Fruit fly (Drosophila melanogaster) whole organism, prepupa: Measurements from ENCODE around the gene CG10470.

Experiments
- Blimp-1 ChIP-seq: fragments of 200-800 bp; sonication (Bioruptor generic); optimal IDR thresholded peaks from 3 replicates; lab custom pipeline; 2017; ENCODE audit warnings: missing biosample characterization, missing genetic modification characterization, mild to moderate bottlenecking, moderate library complexity, missing genetic modification reagents
- CG10631 ChIP-seq: fragments of 200-800 bp; sonication (Bioruptor generic); optimal IDR thresholded peaks from 2 replicates; lab custom pipeline; 2016; ENCODE audit warnings: missing biosample characterization, missing genetic modification characterization
- CG11294 ChIP-seq: fragments of 200-800 bp; sonication (Bioruptor generic); IDR thresholded peaks from 2 replicates; pipeline ENCODE4 v1.3.6; 2022; ENCODE audit warnings: missing biosample characterization, missing genetic modification characterization
- CG11762 ChIP-seq: fragments of 200-800 bp; sonication (Bioruptor generic); optimal IDR thresholded peaks from 3 replicates; lab custom pipeline; 2016; ENCODE audit warnings: missing biosample characterization, missing genetic modification characterization; ENCODE audit not compliant: insufficient read depth
- CG11902 ChIP-seq: fragments of 200-800 bp; sonication (Bioruptor generic); optimal IDR thresholded peaks from 3 replicates; lab custom pipeline; 2016; ENCODE audit warnings: missing biosample characterization, missing genetic modification characterization
- CG15336 ChIP-seq: fragments of 200-800 bp; sonication (Bioruptor generic); IDR thresholded peaks from 2 replicates; pipeline ENCODE4 v1.3.6; 2022; ENCODE audit warnings: missing biosample characterization, missing genetic modification characterization
- CG1621 ChIP-seq: fragments of 200-800 bp; sonication (Bioruptor generic); optimal IDR thresholded peaks from 3 replicates; lab custom pipeline; 2018; ENCODE audit warnings: missing biosample characterization, mild to moderate bottlenecking, missing genetic modification characterization
- CG3032 ChIP-seq: fragments of 200-800 bp; optimal IDR thresholded peaks from 2 replicates; lab custom pipeline; 2019; ENCODE audit warnings: missing biosample characterization, mild to moderate bottlenecking, missing genetic modification characterization, moderate library complexity
- CG31627 ChIP-seq: fragments of 200-800 bp; sonication (Bioruptor generic); optimal IDR thresholded peaks from 3 replicates; lab custom pipeline; 2016; ENCODE audit warnings: missing biosample characterization, missing genetic modification characterization
- CG34406 ChIP-seq: fragments of 200-800 bp; sonication (Bioruptor generic); optimal IDR thresholded peaks from 3 replicates; lab custom pipeline; 2016; ENCODE audit warnings: missing biosample characterization, missing genetic modification characterization
- CG4318 ChIP-seq: fragments of 200-800 bp; sonication (Bioruptor generic); optimal IDR thresholded peaks from 3 replicates; lab custom pipeline; 2017; ENCODE audit warnings: missing biosample characterization, mild to moderate bottlenecking, missing genetic modification characterization
- CG6276 ChIP-seq: fragments of 200-800 bp; sonication (Bioruptor generic); optimal IDR thresholded peaks from 2 replicates; lab custom pipeline; 2017; ENCODE audit warnings: missing biosample characterization, mild to moderate bottlenecking, missing genetic modification characterization
- CG6792 ChIP-seq: fragments of 200-800 bp; sonication (Bioruptor generic); optimal IDR thresholded peaks from 3 replicates; lab custom pipeline; 2016; ENCODE audit warnings: missing biosample characterization, missing genetic modification characterization
- CG6808 ChIP-seq: fragments of 200-800 bp; sonication (Bioruptor generic); optimal IDR thresholded peaks from 3 replicates; lab custom pipeline; 2017; ENCODE audit warnings: missing biosample characterization, missing genetic modification characterization, mild to moderate bottlenecking, moderate library complexity, missing genetic modification reagents
- CG6854 ChIP-seq: fragments of 200-800 bp; sonication (Bioruptor generic); optimal IDR thresholded peaks from 2 replicates; lab custom pipeline; 2017; ENCODE audit warnings: missing biosample characterization, mild to moderate bottlenecking, missing genetic modification characterization
- CG7368 ChIP-seq: fragments of 200-800 bp; sonication (Bioruptor generic); optimal IDR thresholded peaks from 3 replicates; lab custom pipeline; 2016; ENCODE audit warnings: missing biosample characterization, missing genetic modification characterization
- CG8119 ChIP-seq: fragments of 200-800 bp; sonication (Bioruptor generic); IDR thresholded peaks from 3 replicates; pipeline ENCODE4 v1.3.6; 2022; ENCODE audit warnings: missing biosample characterization, missing genetic modification characterization
- CG8319 ChIP-seq: fragments of 200-800 bp; sonication (Bioruptor generic); optimal IDR thresholded peaks from 3 replicates; lab custom pipeline; 2016; ENCODE audit warnings: missing biosample characterization, missing genetic modification characterization
- CG8632 ChIP-seq: fragments of 200-800 bp; sonication (Bioruptor generic); optimal IDR thresholded peaks from 3 replicates; lab custom pipeline; 2016; ENCODE audit warnings: missing biosample characterization, missing genetic modification characterization
- CG9139 ChIP-seq: fragments of 200-800 bp; sonication (Bioruptor generic); optimal IDR thresholded peaks from 3 replicates; lab custom pipeline; 2017; ENCODE audit warnings: missing biosample characterization, mild to moderate bottlenecking, missing genetic modification characterization
- Eip75B ChIP-seq: fragments of 200-800 bp; sonication (Bioruptor generic); optimal IDR thresholded peaks from 3 replicates; lab custom pipeline; 2016; ENCODE audit warnings: missing biosample characterization, missing genetic modification characterization
- Eip78C ChIP-seq: fragments of 200-800 bp; sonication (Bioruptor generic); peaks from one replicate; lab custom pipeline; 2016; ENCODE audit warnings: missing biosample characterization, missing genetic modification characterization
- Eip93F ChIP-seq: fragments of 200-800 bp; sonication (Bioruptor generic); optimal IDR thresholded peaks from 2 replicates; lab custom pipeline; 2016; ENCODE audit warnings: missing biosample characterization, mild to moderate bottlenecking, missing genetic modification characterization
- Hr39 ChIP-seq: fragments of 200-800 bp; sonication (Bioruptor generic); optimal IDR thresholded peaks from 2 replicates; lab custom pipeline; 2016; ENCODE audit warnings: missing biosample characterization, missing genetic modification characterization
- Lpt ChIP-seq: fragments of 200-800 bp; sonication (Bioruptor generic); optimal IDR thresholded peaks from 3 replicates; lab custom pipeline; 2016; ENCODE audit warnings: missing biosample characterization, missing genetic modification characterization
- Met ChIP-seq: fragments of 200-800 bp; sonication (Bioruptor generic); optimal IDR thresholded peaks from 3 replicates; lab custom pipeline; 2016; ENCODE audit warnings: missing biosample characterization, missing genetic modification characterization
- OdsH ChIP-seq: fragments of 200-800 bp; sonication (Bioruptor generic); optimal IDR thresholded peaks from 3 replicates; lab custom pipeline; 2016; ENCODE audit warnings: missing biosample characterization, missing genetic modification characterization
- Smox ChIP-seq: fragments of 200-800 bp; sonication (Bioruptor generic); optimal IDR thresholded peaks from 3 replicates; lab custom pipeline; 2016; ENCODE audit warnings: missing biosample characterization, missing genetic modification characterization
- Sox14 ChIP-seq: fragments of 200-800 bp; sonication (Bioruptor generic); optimal IDR thresholded peaks from 3 replicates; lab custom pipeline; 2016; ENCODE audit warnings: missing biosample characterization, missing genetic modification characterization
- achi ChIP-seq: fragments of 200-800 bp; sonication (Bioruptor generic); optimal IDR thresholded peaks from 3 replicates; lab custom pipeline; 2016; ENCODE audit warnings: missing biosample characterization, missing genetic modification characterization
- cyc ChIP-seq: fragments of 200-800 bp; sonication (Bioruptor generic); optimal IDR thresholded peaks from 3 replicates; lab custom pipeline; 2016; ENCODE audit warnings: missing biosample characterization, missing genetic modification characterization
- dac ChIP-seq: fragments of 200-800 bp; sonication (Bioruptor generic); optimal IDR thresholded peaks from 2 replicates; lab custom pipeline; 2017; ENCODE audit warnings: missing biosample characterization, mild to moderate bottlenecking, missing genetic modification characterization
- eg ChIP-seq: fragments of 200-800 bp; sonication (Bioruptor generic); IDR thresholded peaks from 3 replicates; pipeline ENCODE4 v1.3.6; 2022; ENCODE audit warnings: missing biosample characterization, missing genetic modification characterization
- esn ChIP-seq: fragments of 200-800 bp; sonication (Bioruptor generic); optimal IDR thresholded peaks from 2 replicates; lab custom pipeline; 2016; ENCODE audit warnings: missing biosample characterization, mild to moderate bottlenecking, missing genetic modification characterization, moderate library complexity
- fd59A ChIP-seq: fragments of 200-800 bp; sonication (Bioruptor generic); optimal IDR thresholded peaks from 2 replicates; lab custom pipeline; 2017; ENCODE audit warnings: missing biosample characterization, mild to moderate bottlenecking, missing genetic modification characterization, missing genetic modification reagents
- fd85E ChIP-seq: fragments of 200-800 bp; sonication (Bioruptor generic); optimal IDR thresholded peaks from 3 replicates; lab custom pipeline; 2016; ENCODE audit warnings: missing biosample characterization, missing genetic modification characterization
- fkh ChIP-seq: fragments of 200-800 bp; sonication (Bioruptor generic); optimal IDR thresholded peaks from 3 replicates; lab custom pipeline; 2017; ENCODE audit warnings: missing biosample characterization, mild to moderate bottlenecking, missing genetic modification characterization, moderate library complexity
- lz ChIP-seq: fragments of 200-800 bp; sonication (Bioruptor generic); optimal IDR thresholded peaks from 3 replicates; lab custom pipeline; 2016; ENCODE audit warnings: missing biosample characterization, missing genetic modification characterization
- net ChIP-seq: fragments of 200-800 bp; sonication (Bioruptor generic); optimal IDR thresholded peaks from 3 replicates; lab custom pipeline; 2016; ENCODE audit warnings: missing biosample characterization, missing genetic modification characterization
- pdm3 ChIP-seq: fragments of 200-800 bp; sonication (Bioruptor generic); optimal IDR thresholded peaks from 3 replicates; lab custom pipeline; 2016; ENCODE audit warnings: missing biosample characterization, missing genetic modification characterization
- salr ChIP-seq, 2 experiments: fragments of 200-800 bp; sonication (Bioruptor generic); optimal IDR thresholded peaks; 3 replicates each; lab custom pipeline; 2016 to 2018; ENCODE audit warnings: missing biosample characterization in 2 of 2, missing genetic modification characterization in 2 of 2, mild to moderate bottlenecking in 1 of 2
- spab ChIP-seq: fragments of 200-800 bp; sonication (Bioruptor generic); optimal IDR thresholded peaks from 2 replicates; lab custom pipeline; 2017; ENCODE audit warnings: missing biosample characterization, mild to moderate bottlenecking, missing genetic modification characterization, missing genetic modification reagents
- ss ChIP-seq, 2 experiments: fragments of 200-800 bp; sonication (Bioruptor generic); optimal IDR thresholded peaks; 2 replicates in 1 of 2; 3 replicates in 1 of 2; lab custom pipeline; 2017 to 2018; ENCODE audit warnings: mild to moderate bottlenecking in 2 of 2, missing biosample characterization in 2 of 2, missing genetic modification characterization in 2 of 2, moderate library complexity in 1 of 2
- svp ChIP-seq: fragments of 200-800 bp; sonication (Bioruptor generic); peaks from one replicate; lab custom pipeline; 2016; ENCODE audit warnings: missing biosample characterization, missing genetic modification characterization
- topi ChIP-seq: fragments of 200-800 bp; sonication (Bioruptor generic); optimal IDR thresholded peaks from 3 replicates; lab custom pipeline; 2016; ENCODE audit warnings: missing biosample characterization, missing genetic modification characterization
- vri ChIP-seq: fragments of 200-800 bp; sonication (Bioruptor generic); optimal IDR thresholded peaks from 3 replicates; lab custom pipeline; 2016; ENCODE audit warnings: missing biosample characterization, mild to moderate bottlenecking, missing genetic modification characterization

Gene CG10470

dm6 chr2L:19002959-19003371 lies 45.9 kb upstream of the CG10470 start, which contains the start of gene CG31793 (continued):
- TF ChIP-seq CG6276 (GFP tag; lab: Kevin White, UChicago) (peak; percentile 76), vri (GFP tag; lab: Kevin White, UChicago) (peak; percentile 58), topi (GFP tag; lab: Kevin White, UChicago) (peak; percentile 34), salr (GFP tag; optimal IDR thresholded peaks at IDR 0.05; lab: Kevin White, UChicago) (no peak), CG6808 (GFP tag; lab: Kevin White, UChicago) (peak; percentile 40), CG9139 (GFP tag; lab: Kevin White, UChicago) (peak; percentile 45), CG11902 (GFP tag; lab: Kevin White, UChicago) (no peak), CG15336 (GFP tag; lab: Robert Waterston, UW) (peak; percentile 82), CG1621 (tag; lab: Kevin White, UChicago) (no peak), CG3032 (tag; lab: Kevin White, UChicago) (peak; percentile 54), Sox14 (no peak), Smox (no peak), eg (peak; percentile 79), cyc (GFP tag; lab: Kevin White, UChicago) (no peak), Eip93F (no peak), CG11762 (GFP tag; lab: Kevin White, UChicago) (peak; percentile 44), Eip75B (GFP tag; lab: Kevin White, UChicago) (no peak), CG10631 (GFP tag; lab: Kevin White, UChicago) (peak; percentile 49), CG31627 (GFP tag; lab: Kevin White, UChicago) (no peak), fkh (GFP tag; lab: Kevin White, UChicago) (peak; percentile 76), fd85E (no peak), fd59A (no peak), CG6792 (GFP tag; lab: Kevin White, UChicago) (peak; percentile 42)

dm6 chr2L:19009130-19009529 lies 39.7 kb upstream of the CG10470 start, which contains the start of gene RpL30:
Gene RpL30 (minus strand): TSS chr2L:19009306.
- TF ChIP-seq ss (GFP tag; optimal IDR thresholded peaks at IDR 0.05; lab: Kevin White, UChicago) (peak; percentile 88 to 89), net (GFP tag; lab: Kevin White, UChicago) (peak; percentile 90), CG8119 (0 out of 3 replicates have a peak, but pooled peaks have one; percentile 44), Met (GFP tag; lab: Kevin White, UChicago) (peak; percentile 85), fd59A (peak; percentile 43), dac (GFP tag; lab: Kevin White, UChicago) (peak; percentile 60), Lpt (GFP tag; lab: Kevin White, UChicago) (no peak), CG8632 (peak; percentile 61), Sox14 (peak; percentile 81), CG4318 (GFP tag; lab: Kevin White, UChicago) (no peak), CG11902 (GFP tag; lab: Kevin White, UChicago) (peak; percentile 33), esn (GFP tag; lab: Kevin White, UChicago) (peak; percentile 87), CG6808 (GFP tag; lab: Kevin White, UChicago) (peak; percentile 96), CG6792 (GFP tag; lab: Kevin White, UChicago) (peak; percentile 69), CG7368 (GFP tag; lab: Kevin White, UChicago) (peak; percentile 69), Blimp-1 (GFP tag; lab: Kevin White, UChicago) (peak; percentile 54), CG11294 (GFP tag; lab: Robert Waterston, UW) (peak; percentile 56), CG8319 (GFP tag; lab: Kevin White, UChicago) (peak; percentile 56), svp (peak; percentile 73), OdsH (GFP tag; lab: Kevin White, UChicago) (peak; percentile 62), fd85E (peak; percentile 90), CG6276 (GFP tag; lab: Kevin White, UChicago) (peak; percentile 39), topi (GFP tag; lab: Kevin White, UChicago) (peak; percentile 84), cyc (GFP tag; lab: Kevin White, UChicago) (peak; percentile 77), salr (GFP tag; optimal IDR thresholded peaks at IDR 0.05; lab: Kevin White, UChicago) (peak in 1 of 2 experiments; percentile 84), CG1621 (tag; lab: Kevin White, UChicago) (peak; percentile 78), Hr39 (GFP tag; lab: Kevin White, UChicago) (peak; percentile 65), CG3032 (tag; lab: Kevin White, UChicago) (peak; percentile 63), achi (peak; percentile 80), Eip75B (GFP tag; lab: Kevin White, UChicago) (peak; percentile 83), CG10631 (GFP tag; lab: Kevin White, UChicago) (peak; percentile 33), spab (GFP tag; lab: Kevin White, UChicago) (peak; percentile 46), CG34406 (GFP tag; lab: Kevin White, UChicago) (peak; percentile 81), fkh (GFP tag; lab: Kevin White, UChicago) (peak; percentile 79), vri (GFP tag; lab: Kevin White, UChicago) (peak; percentile 83), CG9139 (GFP tag; lab: Kevin White, UChicago) (peak; percentile 84), CG31627 (GFP tag; lab: Kevin White, UChicago) (peak; percentile 70), Eip78C (GFP tag; lab: Kevin White, UChicago) (peak; percentile 93), CG6854 (GFP tag; lab: Kevin White, UChicago) (peak; percentile 98), CG11762 (GFP tag; lab: Kevin White, UChicago) (peak; percentile 52), pdm3 (GFP tag; lab: Kevin White, UChicago) (peak; percentile 70), lz (GFP tag; lab: Kevin White, UChicago) (peak; percentile 82)
